Worm (Caenorhabditis elegans) whole organism, mixed stage, embryonic: ENCODE measurements around the gene F47B7.3.

Source experiments
- blmp-1 ChIP-seq: fragments of 150-350 bp; optimal IDR thresholded peaks from 2 replicates; lab custom pipeline; 2014; ENCODE audit warnings: missing biosample characterization, missing genetic modification characterization
- unc-39 ChIP-seq: fragments of 150-350 bp; optimal IDR thresholded peaks from 2 replicates; lab custom pipeline; 2014; ENCODE audit warnings: missing biosample characterization, missing genetic modification characterization

- TF ChIP-seq blmp-1 (tag; lab: Kevin White, UChicago) (no peak), unc-39 (no peak)
These were observed 4.8 kb downstream of the F47B7.3 start, which contains the start of gene T14G12.6 for ce11 chrX:3759345-3759744.
